Fruit fly (Drosophila melanogaster) whole organism, embryonic: ENCODE data around the gene snu.

ENCODE experiments used
- Atf-2 ChIP-seq: fragments of 200-800 bp; sonication (Bioruptor generic); optimal IDR thresholded peaks from 2 replicates; lab custom pipeline; 2016; ENCODE audit warnings: missing biosample characterization, missing genetic modification characterization
- CG10267 ChIP-seq: fragments of 200-800 bp; sonication (Bioruptor generic); optimal IDR thresholded peaks from 2 replicates; lab custom pipeline; 2018; ENCODE audit warnings: missing biosample characterization, mild to moderate bottlenecking, missing genetic modification characterization, moderate library complexity
- CG10959 ChIP-seq: fragments of 200-800 bp; sonication (Bioruptor generic); IDR thresholded peaks from 2 replicates; pipeline ENCODE4 v1.3.6; 2022; ENCODE audit warnings: missing biosample characterization, missing genetic modification characterization
- CG11504 ChIP-seq: fragments of 200-800 bp; sonication (Bioruptor generic); optimal IDR thresholded peaks from 3 replicates; lab custom pipeline; 2019; ENCODE audit warnings: missing biosample characterization, mild to moderate bottlenecking, missing genetic modification characterization, moderate library complexity
- CG12155 ChIP-seq: fragments of 200-800 bp; sonication (Bioruptor generic); optimal IDR thresholded peaks from 3 replicates; lab custom pipeline; 2016; ENCODE audit warnings: missing biosample characterization, missing genetic modification characterization
- CG1647 ChIP-seq: fragments of 200-800 bp; sonication (Bioruptor generic); optimal IDR thresholded peaks from 3 replicates; lab custom pipeline; 2016; ENCODE audit warnings: missing biosample characterization, missing genetic modification characterization
- CG17186 ChIP-seq: fragments of 200-800 bp; sonication (Bioruptor generic); optimal IDR thresholded peaks from 3 replicates; lab custom pipeline; 2017; ENCODE audit warnings: missing biosample characterization, missing genetic modification reagents, missing genetic modification characterization
- CG17361 ChIP-seq: fragments of 200-800 bp; sonication (Bioruptor generic); IDR thresholded peaks from 3 replicates; pipeline ENCODE4 v1.3.6; 2022; ENCODE audit warnings: missing biosample characterization, missing genetic modification characterization
- CG18262 ChIP-seq: fragments of 200-800 bp; optimal IDR thresholded peaks from 3 replicates; lab custom pipeline; 2019; ENCODE audit warnings: missing biosample characterization, mild to moderate bottlenecking, missing genetic modification characterization, moderate library complexity
- CG1832 ChIP-seq: fragments of 200-800 bp; sonication (Bioruptor generic); optimal IDR thresholded peaks from 2 replicates; lab custom pipeline; 2017; ENCODE audit warnings: missing biosample characterization, mild to moderate bottlenecking, missing genetic modification characterization, inconsistent platforms
- CG4404 ChIP-seq: fragments of 200-800 bp; sonication (Bioruptor generic); IDR thresholded peaks from 2 replicates; pipeline ENCODE4 v1.3.6; 2022; ENCODE audit warnings: missing biosample characterization, missing genetic modification characterization
- CG4730 ChIP-seq: fragments of 200-800 bp; sonication (Bioruptor generic); IDR thresholded peaks from 2 replicates; pipeline ENCODE4 v1.3.6; 2022; ENCODE audit warnings: missing biosample characterization, missing genetic modification characterization
- CG7271 ChIP-seq: fragments of 200-800 bp; sonication (Bioruptor generic); optimal IDR thresholded peaks from 2 replicates; lab custom pipeline; 2018; ENCODE audit warnings: missing biosample characterization, mild to moderate bottlenecking, missing genetic modification characterization, moderate library complexity
- CG7839 ChIP-seq: fragments of 200-800 bp; sonication (Bioruptor generic); optimal IDR thresholded peaks from 3 replicates; lab custom pipeline; 2018; ENCODE audit warnings: missing biosample characterization, mild to moderate bottlenecking, missing genetic modification characterization, moderate library complexity
- CG8089 ChIP-seq: fragments of 200-800 bp; sonication (Bioruptor generic); optimal IDR thresholded peaks from 3 replicates; lab custom pipeline; 2016; ENCODE audit warnings: missing biosample characterization, missing genetic modification characterization
- CG8924 ChIP-seq: fragments of 200-800 bp; optimal IDR thresholded peaks from 3 replicates; lab custom pipeline; 2019; ENCODE audit warnings: missing biosample characterization, mild to moderate bottlenecking, missing genetic modification characterization, moderate library complexity
- CG9932 ChIP-seq: fragments of 200-800 bp; sonication (Bioruptor generic); IDR thresholded peaks from 2 replicates; pipeline ENCODE4 v1.3.6; 2022; ENCODE audit warnings: missing biosample characterization, missing genetic modification characterization
- Dbx ChIP-seq: fragments of 200-800 bp; sonication (Bioruptor generic); IDR thresholded peaks from 3 replicates; pipeline ENCODE4 v1.3.6; 2022; ENCODE audit warnings: missing biosample characterization, missing genetic modification characterization
- Ets97D ChIP-seq: fragments of 200-800 bp; sonication (Bioruptor generic); optimal IDR thresholded peaks from 3 replicates; lab custom pipeline; 2016; ENCODE audit warnings: missing biosample characterization, missing genetic modification characterization
- Gsc ChIP-seq: fragments of 200-800 bp; sonication (Bioruptor generic); IDR thresholded peaks from 2 replicates; pipeline ENCODE4 v1.3.6; 2022; ENCODE audit warnings: missing biosample characterization, missing genetic modification characterization
- Hmr ChIP-seq: fragments of 200-800 bp; sonication (Bioruptor generic); optimal IDR thresholded peaks from 3 replicates; lab custom pipeline; 2017; ENCODE audit warnings: mild to moderate bottlenecking, missing biosample characterization, missing genetic modification reagents, missing genetic modification characterization
- NC2β ChIP-seq: fragments of 200-800 bp; sonication (Bioruptor generic); optimal IDR thresholded peaks from 2 replicates; lab custom pipeline; 2016; ENCODE audit warnings: missing biosample characterization, missing genetic modification characterization
- Oli ChIP-seq: fragments of 200-800 bp; sonication (Bioruptor generic); optimal IDR thresholded peaks from 2 replicates; lab custom pipeline; 2018; ENCODE audit warnings: missing biosample characterization, mild to moderate bottlenecking, missing genetic modification characterization, moderate library complexity
- Optix ChIP-seq: fragments of 200-800 bp; sonication (Bioruptor generic); IDR thresholded peaks from 3 replicates; pipeline ENCODE4 v1.3.6; 2022; ENCODE audit warnings: missing biosample characterization, missing genetic modification characterization
- Scr ChIP-seq: fragments of 200-800 bp; sonication (Bioruptor generic); IDR thresholded peaks from 2 replicates; pipeline ENCODE4 v1.3.6; 2022; ENCODE audit warnings: missing biosample characterization, missing genetic modification characterization; ENCODE audit not compliant: partially characterized antibody
- Side ChIP-seq: fragments of 200-800 bp; sonication (Bioruptor generic); optimal IDR thresholded peaks from 2 replicates; lab custom pipeline; 2016; ENCODE audit warnings: missing biosample characterization, missing genetic modification characterization
- Ssrp ChIP-seq: fragments of 200-800 bp; sonication (Bioruptor generic); optimal IDR thresholded peaks from 2 replicates; lab custom pipeline; 2018; ENCODE audit warnings: missing biosample characterization, mild to moderate bottlenecking, missing genetic modification characterization, moderate library complexity
- btn ChIP-seq: fragments of 200-800 bp; sonication (Bioruptor generic); optimal IDR thresholded peaks from 2 replicates; lab custom pipeline; 2016; ENCODE audit warnings: missing biosample characterization, missing genetic modification characterization
- chif ChIP-seq, 2 experiments: fragments of 200-800 bp; sonication (Bioruptor generic); optimal IDR thresholded peaks; 3 replicates each; lab custom pipeline; 2016; ENCODE audit warnings: missing biosample characterization in 2 of 2, missing genetic modification characterization in 2 of 2
- chinmo ChIP-seq: fragments of 200-800 bp; sonication (Bioruptor generic); IDR thresholded peaks from 4 replicates; pipeline ENCODE4 v1.3.6; 2022; ENCODE audit warnings: missing biosample characterization, missing genetic modification characterization; ENCODE audit not compliant: partially characterized antibody
- dan ChIP-seq: fragments of 200-800 bp; sonication (Bioruptor generic); IDR thresholded peaks from 2 replicates; pipeline ENCODE4 v1.3.6; 2022; ENCODE audit warnings: missing biosample characterization, missing genetic modification characterization
- dmrt99B ChIP-seq: fragments of 200-800 bp; sonication (Bioruptor generic); optimal IDR thresholded peaks from 2 replicates; lab custom pipeline; 2018; ENCODE audit warnings: missing biosample characterization, mild to moderate bottlenecking, missing genetic modification characterization, moderate library complexity
- ems ChIP-seq: fragments of 200-800 bp; sonication (Bioruptor generic); optimal IDR thresholded peaks from 3 replicates; lab custom pipeline; 2016; ENCODE audit warnings: missing biosample characterization, missing genetic modification characterization
- ftz-f1 ChIP-seq: fragments of 200-800 bp; sonication (Bioruptor generic); optimal IDR thresholded peaks from 2 replicates; lab custom pipeline; 2016; ENCODE audit warnings: missing biosample characterization, missing genetic modification characterization
- gcm ChIP-seq: fragments of 200-800 bp; sonication (Bioruptor generic); optimal IDR thresholded peaks from 2 replicates; lab custom pipeline; 2019; ENCODE audit warnings: missing biosample characterization, mild to moderate bottlenecking, missing genetic modification characterization, moderate library complexity
- gsb-n ChIP-seq: fragments of 200-800 bp; sonication (Bioruptor generic); optimal IDR thresholded peaks from 3 replicates; lab custom pipeline; 2018; ENCODE audit warnings: missing biosample characterization, mild to moderate bottlenecking, missing genetic modification characterization
- gt ChIP-seq: fragments of 200-800 bp; sonication (Bioruptor generic); IDR thresholded peaks from 2 replicates; pipeline ENCODE4 v1.3.6; 2022; ENCODE audit warnings: missing biosample characterization, missing genetic modification characterization
- hth ChIP-seq: fragments of >200 bp; optimal IDR thresholded peaks from 2 replicates; lab custom pipeline; 2017; ENCODE audit warnings: inconsistent platforms
- jing ChIP-seq: fragments of 200-800 bp; sonication (Bioruptor generic); optimal IDR thresholded peaks from 2 replicates; lab custom pipeline; 2018; ENCODE audit warnings: missing biosample characterization, mild to moderate bottlenecking, missing genetic modification characterization
- lola ChIP-seq, 3 experiments: fragments of >200 bp in 2 of 3; fragments of 200-800 bp in 1 of 3; sonication (Bioruptor generic) in 1 of 3; optimal IDR thresholded peaks; 2 replicates each; lab custom pipeline; 2017 to 2019; ENCODE audit warnings: missing biosample characterization in 3 of 3, missing genetic modification characterization in 3 of 3, mild to moderate bottlenecking in 1 of 3, moderate library complexity in 1 of 3
- pfk ChIP-seq: fragments of 200-800 bp; sonication (Bioruptor generic); optimal IDR thresholded peaks from 2 replicates; lab custom pipeline; 2018; ENCODE audit warnings: missing biosample characterization, mild to moderate bottlenecking, missing genetic modification characterization, moderate library complexity
- prd ChIP-seq, 3 experiments: fragments of >200 bp in 2 of 3; fragments of 200-800 bp in 1 of 3; sonication (Bioruptor generic) in 1 of 3; optimal IDR thresholded peaks in 2 of 3; IDR thresholded peaks in 1 of 3; 2 replicates in 2 of 3; 3 replicates in 1 of 3; pipeline versions ENCODE4 v1.3.6 to Lab custom; 2017 to 2022; ENCODE audit warnings: missing biosample characterization in 1 of 3, missing genetic modification characterization in 1 of 3
- rib ChIP-seq: fragments of 200-800 bp; sonication (Bioruptor generic); IDR thresholded peaks from 2 replicates; pipeline ENCODE4 v1.3.6; 2022; ENCODE audit warnings: missing biosample characterization, missing genetic modification characterization
- row ChIP-seq: fragments of 200-800 bp; sonication (Bioruptor generic); IDR thresholded peaks from 3 replicates; pipeline ENCODE4 v1.3.6; 2022; ENCODE audit warnings: missing biosample characterization, missing genetic modification characterization
- scrt ChIP-seq: fragments of 200-800 bp; sonication (Bioruptor generic); optimal IDR thresholded peaks from 2 replicates; lab custom pipeline; 2018; ENCODE audit warnings: missing biosample characterization, mild to moderate bottlenecking, missing genetic modification characterization, moderate library complexity
- ssp ChIP-seq: fragments of 200-800 bp; sonication (Bioruptor generic); IDR thresholded peaks from 2 replicates; pipeline ENCODE4 v1.3.6; 2022; ENCODE audit warnings: missing biosample characterization, missing genetic modification characterization
- tap ChIP-seq: fragments of 200-800 bp; optimal IDR thresholded peaks from 3 replicates; lab custom pipeline; 2019; ENCODE audit warnings: missing biosample characterization, mild to moderate bottlenecking, missing genetic modification characterization, moderate library complexity
- tin ChIP-seq: fragments of 200-800 bp; sonication (Bioruptor generic); optimal IDR thresholded peaks from 3 replicates; lab custom pipeline; 2016; ENCODE audit warnings: missing biosample characterization, missing genetic modification characterization
- wdn ChIP-seq: fragments of 200-800 bp; sonication (Bioruptor generic); IDR thresholded peaks from 2 replicates; pipeline ENCODE4 v1.3.6; 2022; ENCODE audit warnings: missing biosample characterization, missing genetic modification characterization
- zen ChIP-seq: fragments of 200-800 bp; sonication (Bioruptor generic); optimal IDR thresholded peaks from 3 replicates; lab custom pipeline; 2018; ENCODE audit warnings: missing biosample characterization, mild to moderate bottlenecking, missing genetic modification characterization, moderate library complexity

snu gene

DNA sequence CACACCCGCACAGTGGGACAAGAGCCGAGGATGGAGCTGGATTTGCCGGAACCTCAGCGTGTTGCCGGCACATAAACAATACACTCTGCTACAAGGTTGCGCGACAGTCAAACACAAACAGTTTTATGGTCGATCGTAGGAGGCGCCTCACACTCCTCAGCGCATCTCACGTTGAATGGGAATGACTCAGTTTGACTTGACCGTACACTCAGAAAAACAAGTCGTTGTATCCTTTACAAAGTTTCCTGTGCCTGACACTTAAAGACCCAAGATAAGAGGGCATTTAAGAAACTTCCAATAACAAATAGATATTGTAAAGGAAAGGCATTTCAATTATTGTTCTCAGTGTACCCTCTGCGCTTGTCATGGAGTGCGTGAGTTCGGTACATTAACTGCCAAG, 43.1 kb upstream of the snu start (continued):
- TF ChIP-seq wdn: no peak
- TF ChIP-seq prd (optimal IDR thresholded peaks at IDR 0.05; lab: Kevin White, UChicago): no peak
- peak; percentile 88 for TF ChIP-seq prd (GFP tag; IDR thresholded peaks at IDR 0.05; lab: Robert Waterston, UW)
- peak; percentile 32 for TF ChIP-seq CG12155 (GFP tag; lab: Kevin White, UChicago)
- TF ChIP-seq CG4730 (GFP tag; lab: Robert Waterston, UW): no peak
- TF ChIP-seq Ssrp (tag; lab: Kevin White, UChicago): peak; percentile 26
- peak; percentile 97 for TF ChIP-seq zen (tag; lab: Kevin White, UChicago)
- no peak for TF ChIP-seq CG7271 (tag; lab: Kevin White, UChicago)
- peak; percentile 35 for TF ChIP-seq tap
- no peak for TF ChIP-seq ftz-f1 (GFP tag; lab: Kevin White, UChicago)
- no peak for TF ChIP-seq gt (GFP tag; lab: Robert Waterston, UW)
- no peak for TF ChIP-seq Ets97D (GFP tag; lab: Kevin White, UChicago)
- TF ChIP-seq CG1832 (GFP tag; lab: Kevin White, UChicago): no peak
- peak; percentile 42; the same call in 1 of the 2 replicates for TF ChIP-seq CG9932
- TF ChIP-seq hth: no peak
- 0 out of 2 replicates have a peak, but pooled peaks have one; percentile 32 for TF ChIP-seq ssp
- peak; percentile 27 for TF ChIP-seq Hmr (GFP tag; lab: Kevin White, UChicago)
- TF ChIP-seq chif (GFP tag; optimal IDR thresholded peaks at IDR 0.05; lab: Kevin White, UChicago): peak; percentile 63 to 76
- 0 out of 4 replicates have a peak, but pooled peaks have one; percentile 10 for TF ChIP-seq chinmo (GFP tag; lab: Robert Waterston, UW)
- peak; percentile 6 for TF ChIP-seq gcm (GFP tag; lab: Kevin White, UChicago)
- peak; percentile 80 for TF ChIP-seq tin (GFP tag; lab: Kevin White, UChicago)
- peak; percentile 49; the same call in 2 of the 3 replicates for TF ChIP-seq CG17361 (GFP tag; lab: Robert Waterston, UW)
- peak; percentile 50 for TF ChIP-seq Side (GFP tag; lab: Kevin White, UChicago)
- peak; percentile 4 for TF ChIP-seq Oli (tag; lab: Kevin White, UChicago)
- TF ChIP-seq Dbx (GFP tag; lab: Robert Waterston, UW): 0 out of 3 replicates have a peak, but pooled peaks have one; percentile 52
- TF ChIP-seq CG4404: peak; percentile 75
- peak; percentile 68 for TF ChIP-seq dmrt99B
- peak in 1 of 3 experiments; percentile 13 for TF ChIP-seq lola (GFP tag; optimal IDR thresholded peaks at IDR 0.05; lab: Kevin White, UChicago)
- TF ChIP-seq scrt (GFP tag; lab: Kevin White, UChicago): peak; percentile 9
- peak; percentile 68 for TF ChIP-seq CG8924 (tag; lab: Kevin White, UChicago)
- TF ChIP-seq NC2β (GFP tag; lab: Kevin White, UChicago): peak; percentile 26
- TF ChIP-seq dan (GFP tag; lab: Robert Waterston, UW): 0 out of 2 replicates have a peak, but pooled peaks have one; percentile 36
- TF ChIP-seq jing: peak; percentile 14
- TF ChIP-seq gsb-n (tag; lab: Kevin White, UChicago): peak; percentile 44
- TF ChIP-seq CG10267 (tag; lab: Kevin White, UChicago): peak; percentile 44
- no peak for TF ChIP-seq Scr (GFP tag; lab: Robert Waterston, UW)
- TF ChIP-seq CG1647 (GFP tag; lab: Kevin White, UChicago): peak; percentile 3
- peak; percentile 66 for TF ChIP-seq CG7839
- TF ChIP-seq pfk (GFP tag; lab: Kevin White, UChicago): no peak
- TF ChIP-seq CG8089 (GFP tag; lab: Kevin White, UChicago): peak; percentile 10
- TF ChIP-seq CG11504 (tag; lab: Kevin White, UChicago): peak; percentile 71
- 0 out of 2 replicates have a peak, but pooled peaks have one; percentile 27 for TF ChIP-seq Gsc (GFP tag; lab: Robert Waterston, UW)
- peak; percentile 62 for TF ChIP-seq btn (GFP tag; lab: Kevin White, UChicago)
- TF ChIP-seq row (GFP tag; lab: Robert Waterston, UW): peak; percentile 69
- TF ChIP-seq ems: no peak
- peak; percentile 67 for TF ChIP-seq CG10959 (GFP tag; lab: Robert Waterston, UW)
- no peak for TF ChIP-seq Optix (GFP tag; lab: Robert Waterston, UW)
- no peak for TF ChIP-seq rib
- no peak for TF ChIP-seq CG17186 (GFP tag; lab: Kevin White, UChicago)
- peak; percentile 7 for TF ChIP-seq Atf-2 (GFP tag; lab: Kevin White, UChicago)
- TF ChIP-seq CG18262 (tag; lab: Kevin White, UChicago): peak; percentile 60
